Fruit fly (Drosophila melanogaster) whole organism, wandering third instar larva: ENCODE data around the gene comm2.

Experiments
- Jra ChIP-seq: sonication (Bioruptor generic); optimal IDR thresholded peaks from 2 replicates; lab custom pipeline; 2016; ENCODE audit warnings: missing biosample characterization, missing genetic modification characterization
- rgr ChIP-seq: fragments of 200-800 bp; sonication (Bioruptor generic); optimal IDR thresholded peaks from 3 replicates; lab custom pipeline; 2016; ENCODE audit warnings: missing biosample characterization, mild to moderate bottlenecking, missing genetic modification characterization

DNA sequence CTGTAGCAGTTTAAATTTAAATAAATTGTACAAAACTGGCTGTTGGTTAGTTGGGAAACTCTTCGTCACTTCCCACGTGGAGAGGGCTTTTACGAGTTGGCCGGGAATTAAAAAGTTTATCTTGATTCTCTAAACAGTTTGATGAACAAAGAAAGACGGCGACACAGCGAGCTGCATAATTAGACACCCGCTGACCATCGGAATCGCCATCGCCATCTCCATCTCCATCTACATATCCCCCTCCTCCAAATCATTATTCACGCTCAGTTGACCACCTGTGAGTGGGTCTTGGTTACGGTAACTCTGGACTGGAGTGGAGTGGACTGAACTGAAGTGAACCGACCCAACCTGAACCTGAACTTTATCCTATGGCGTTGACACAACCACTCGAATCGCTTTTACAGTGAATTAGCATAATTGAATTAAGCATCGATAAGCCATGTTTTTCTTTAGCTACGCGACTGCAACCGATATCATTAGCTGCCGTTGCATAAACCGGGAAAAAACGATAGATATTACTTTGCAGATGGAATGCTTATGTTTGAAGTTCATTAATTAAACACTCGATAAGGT is 41.1 kb upstream of the comm2 start:
- no peak for TF ChIP-seq rgr
- no peak for TF ChIP-seq Jra (GFP tag; lab: Kevin White, UChicago)
